Fruit fly (Drosophila melanogaster): Measurements from ENCODE around the gene DIP2.

DNA sequence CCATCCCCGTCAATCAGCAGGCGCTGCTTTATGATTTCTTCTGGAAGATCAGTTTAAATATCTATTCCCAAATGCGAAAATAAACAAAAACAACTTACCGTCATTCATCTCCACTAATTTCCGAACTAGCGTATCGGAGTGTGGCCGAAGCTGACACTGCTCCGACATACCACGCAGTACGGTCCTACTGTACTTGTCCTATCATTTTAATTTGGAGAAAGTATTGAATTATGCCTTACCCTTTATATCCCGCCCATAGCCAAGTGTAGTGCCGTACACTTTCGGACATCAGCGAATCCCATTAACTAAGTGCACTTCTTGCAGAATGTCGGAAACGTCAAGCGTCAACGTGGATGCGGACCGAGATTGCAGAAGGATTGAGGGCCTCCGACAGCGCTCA, 45.2 kb downstream of the DIP2 start, which contains the start of the genes thoc7 and Dis3l2:
- TF ChIP-seq gl (tag; optimal IDR thresholded peaks at IDR 0.05) (no peak), CG8301 (tag; optimal IDR thresholded peaks at IDR 0.05) (no peak), CG32121 (GFP tag; IDR thresholded peaks at IDR 0.05) (no peak)
